Worm (Caenorhabditis elegans) whole organism, late embryonic: ENCODE results near the gene clec-187.

Source experiments
- F13H6.1 ChIP-seq: sonication (generic microtip); optimal IDR thresholded peaks from 2 replicates; lab custom pipeline; 2016; ENCODE audit warnings: missing genetic modification characterization, missing compliant biosample characterization
- K09A11.1 ChIP-seq: sonication (generic microtip); optimal IDR thresholded peaks from 2 replicates; lab custom pipeline; 2017; ENCODE audit warnings: antibody characterized with exemption, mild to moderate bottlenecking, missing genetic modification characterization, missing compliant biosample characterization; ENCODE audit not compliant: insufficient read depth
- T23F11.4 ChIP-seq: fragments of 200-800 bp; sonication (Bioruptor generic); optimal IDR thresholded peaks from 2 replicates; lab custom pipeline; 2018; ENCODE audit warnings: mild to moderate bottlenecking, missing genetic modification characterization, missing compliant biosample characterization
- Y22D7AL.16 ChIP-seq: sonication (generic microtip); optimal IDR thresholded peaks from 2 replicates; lab custom pipeline; 2016; ENCODE audit warnings: missing genetic modification characterization, missing compliant biosample characterization
- ceh-18 ChIP-seq: sonication (generic microtip); optimal IDR thresholded peaks from 2 replicates; lab custom pipeline; 2016; ENCODE audit warnings: missing genetic modification characterization, missing compliant biosample characterization
- ceh-2 ChIP-seq: sonication (generic microtip); optimal IDR thresholded peaks from 2 replicates; lab custom pipeline; 2016; ENCODE audit warnings: missing genotype, missing genetic modification characterization, missing compliant biosample characterization
- ceh-22 ChIP-seq: sonication (generic microtip); optimal IDR thresholded peaks from 2 replicates; lab custom pipeline; 2017; ENCODE audit warnings: missing biosample characterization, missing genetic modification characterization
- ceh-24 ChIP-seq: sonication (generic microtip); optimal IDR thresholded peaks from 2 replicates; lab custom pipeline; 2016; ENCODE audit warnings: mild to moderate bottlenecking, missing genetic modification characterization, missing compliant biosample characterization
- ceh-30 ChIP-seq: fragments of 150-350 bp; optimal IDR thresholded peaks from 2 replicates; lab custom pipeline; 2014; ENCODE audit warnings: missing biosample characterization, missing genetic modification characterization
- ceh-34 ChIP-seq: sonication (generic microtip); optimal IDR thresholded peaks from 2 replicates; lab custom pipeline; 2016; ENCODE audit warnings: mild to moderate bottlenecking, missing genetic modification characterization, missing compliant biosample characterization
- ceh-45 ChIP-seq: fragments of 200-800 bp; sonication (Bioruptor generic); IDR thresholded peaks from 2 replicates; pipeline ENCODE4 v1.3.6; 2022; ENCODE audit warnings: missing genetic modification reagents, missing genetic modification characterization, missing compliant biosample characterization
- ceh-48 ChIP-seq: sonication (generic microtip); optimal IDR thresholded peaks from 2 replicates; lab custom pipeline; 2016; ENCODE audit warnings: missing genetic modification characterization, inconsistent platforms, missing compliant biosample characterization
- ceh-6 ChIP-seq: fragments of 200-800 bp; sonication (Bioruptor generic); optimal IDR thresholded peaks from 2 replicates; lab custom pipeline; 2018; ENCODE audit warnings: mild to moderate bottlenecking, missing genetic modification characterization, missing compliant biosample characterization
- che-1 ChIP-seq: sonication (generic microtip); optimal IDR thresholded peaks from 2 replicates; lab custom pipeline; 2016; ENCODE audit warnings: mild to moderate bottlenecking, missing genetic modification characterization, missing compliant biosample characterization
- dmd-4 ChIP-seq: sonication (generic microtip); optimal IDR thresholded peaks from 2 replicates; lab custom pipeline; 2016; ENCODE audit warnings: borderline replicate concordance, missing genetic modification characterization, missing compliant biosample characterization
- elt-2 ChIP-seq: sonication (generic microtip); optimal IDR thresholded peaks from 2 replicates; lab custom pipeline; 2016; ENCODE audit warnings: missing genetic modification reagents, missing genetic modification characterization, missing compliant biosample characterization
- elt-4 ChIP-seq: sonication (generic microtip); optimal IDR thresholded peaks from 2 replicates; lab custom pipeline; 2016; ENCODE audit warnings: missing genetic modification characterization, missing compliant biosample characterization
- gmeb-2 ChIP-seq: sonication (generic microtip); optimal IDR thresholded peaks from 2 replicates; lab custom pipeline; 2016; ENCODE audit warnings: missing genetic modification characterization, inconsistent platforms, missing compliant biosample characterization
- hlh-13 ChIP-seq: fragments of 200-800 bp; sonication (Bioruptor generic); optimal IDR thresholded peaks from 2 replicates; lab custom pipeline; 2018; ENCODE audit warnings: mild to moderate bottlenecking, missing genetic modification characterization, missing compliant biosample characterization
- hlh-6 ChIP-seq: sonication (generic microtip); optimal IDR thresholded peaks from 2 replicates; lab custom pipeline; 2016; ENCODE audit warnings: missing genotype, missing genetic modification characterization, missing compliant biosample characterization
- nfya-1 ChIP-seq: sonication (generic microtip); optimal IDR thresholded peaks from 2 replicates; lab custom pipeline; 2017; ENCODE audit warnings: missing genetic modification characterization, mild to moderate bottlenecking, missing compliant biosample characterization, antibody characterized with exemption, moderate library complexity
- nhr-232 ChIP-seq: sonication (generic microtip); optimal IDR thresholded peaks from 2 replicates; lab custom pipeline; 2016; ENCODE audit warnings: missing genetic modification characterization, missing compliant biosample characterization
- pat-9 ChIP-seq: fragments of 200-800 bp; sonication (Bioruptor generic); optimal IDR thresholded peaks from 2 replicates; lab custom pipeline; 2018; ENCODE audit warnings: mild to moderate bottlenecking, missing genetic modification characterization, moderate library complexity, missing compliant biosample characterization
- pax-1 ChIP-seq: fragments of 150-350 bp; optimal IDR thresholded peaks from 2 replicates; lab custom pipeline; 2014; ENCODE audit warnings: missing biosample characterization, missing genetic modification characterization
- pha-4 ChIP-seq: fragments of 150-350 bp; optimal IDR thresholded peaks from 2 replicates; lab custom pipeline; 2018; ENCODE audit warnings: missing biosample characterization, missing genetic modification reagents, missing genetic modification characterization
- pqm-1 ChIP-seq: sonication (generic microtip); optimal IDR thresholded peaks from 2 replicates; lab custom pipeline; 2016; ENCODE audit warnings: missing genetic modification characterization, missing compliant biosample characterization
- ref-2 ChIP-seq: sonication (generic microtip); optimal IDR thresholded peaks from 2 replicates; lab custom pipeline; 2016; ENCODE audit warnings: missing genetic modification characterization, missing compliant biosample characterization
- rnt-1 ChIP-seq: sonication (generic microtip); optimal IDR thresholded peaks from 2 replicates; lab custom pipeline; 2016; ENCODE audit warnings: missing genetic modification characterization, missing compliant biosample characterization
- sdc-2 ChIP-seq: sonication (generic microtip); optimal IDR thresholded peaks from 2 replicates; lab custom pipeline; 2016; ENCODE audit warnings: missing genotype, missing genetic modification characterization, missing compliant biosample characterization
- syd-9 ChIP-seq: sonication (generic microtip); optimal IDR thresholded peaks from 2 replicates; lab custom pipeline; 2016; ENCODE audit warnings: mild to moderate bottlenecking, missing genetic modification characterization, moderate library complexity, missing compliant biosample characterization
- tbx-2 ChIP-seq: sonication (generic microtip); optimal IDR thresholded peaks from 2 replicates; lab custom pipeline; 2016; ENCODE audit warnings: missing genetic modification characterization, missing compliant biosample characterization
- tbx-7 ChIP-seq: sonication (generic microtip); optimal IDR thresholded peaks from 2 replicates; lab custom pipeline; 2016; ENCODE audit warnings: missing genotype, missing genetic modification characterization, missing compliant biosample characterization
- ttx-3 ChIP-seq: sonication (generic microtip); optimal IDR thresholded peaks from 2 replicates; lab custom pipeline; 2016; ENCODE audit warnings: missing genetic modification reagents, missing genetic modification characterization, missing compliant biosample characterization
- unc-3 ChIP-seq, 2 experiments: fragments of 200-800 bp in 1 of 2; sonication (Bioruptor generic) in 1 of 2; sonication (generic microtip) in 1 of 2; conservative IDR thresholded peaks in 1 of 2; optimal IDR thresholded peaks in 1 of 2; 2 replicates each; pipeline versions ENCODE4 v1.3.6 to Lab custom; 2016 to 2022; ENCODE audit warnings: missing compliant biosample characterization in 2 of 2, missing genetic modification characterization in 2 of 2, missing genetic modification reagents in 1 of 2
- unc-42 ChIP-seq: sonication (generic microtip); optimal IDR thresholded peaks from 2 replicates; lab custom pipeline; 2016; ENCODE audit warnings: missing genotype, missing genetic modification characterization, missing compliant biosample characterization
- unc-55 ChIP-seq: sonication (generic microtip); optimal IDR thresholded peaks from 2 replicates; lab custom pipeline; 2017; ENCODE audit warnings: missing biosample characterization, missing genetic modification reagents, missing genetic modification characterization
- zip-5 ChIP-seq: sonication (generic microtip); optimal IDR thresholded peaks from 2 replicates; lab custom pipeline; 2016; ENCODE audit warnings: missing genetic modification characterization, missing compliant biosample characterization
- ztf-16 ChIP-seq: sonication (generic microtip); optimal IDR thresholded peaks from 2 replicates; lab custom pipeline; 2017; ENCODE audit warnings: missing genetic modification characterization, missing compliant biosample characterization

clec-187 gene

ce11 chrIV:12897146-12897545, 25.9 kb upstream of the clec-187 start:
- no peak for TF ChIP-seq hlh-6
- no peak for TF ChIP-seq ceh-22 (tag; lab: Kevin White, UChicago)
- TF ChIP-seq ceh-48 (tag; lab: Kevin White, UChicago): no peak
- no peak for TF ChIP-seq pax-1 (tag; lab: Kevin White, UChicago)
- TF ChIP-seq ceh-45 (GFP tag; lab: Robert Waterston, UW): no peak
- TF ChIP-seq elt-2: no peak
- TF ChIP-seq unc-42 (tag; lab: Kevin White, UChicago): no peak

ce11 chrIV:12896371-12896882, 25.1 kb upstream of the clec-187 start, which contains the start of gene K08D8.7:
TSS of gene K08D8.7 (plus strand) at chrIV:12896832.
- TF ChIP-seq ceh-22 (tag; lab: Kevin White, UChicago) (no peak), syd-9 (tag; lab: Kevin White, UChicago) (no peak), ttx-3 (tag; lab: Kevin White, UChicago) (no peak), ztf-16 (tag; lab: Kevin White, UChicago) (no peak), tbx-2 (no peak), pqm-1 (no peak), nhr-232 (no peak), unc-3 (GFP tag; conservative IDR thresholded peaks at IDR 0.05; lab: Robert Waterston, UW) (no peak), unc-3 (tag; optimal IDR thresholded peaks at IDR 0.05; lab: Kevin White, UChicago) (no peak), sdc-2 (tag; lab: Kevin White, UChicago) (no peak), nfya-1 (tag; lab: Kevin White, UChicago) (no peak)

- no peak for TF ChIP-seq pha-4 (tag; lab: Kevin White, UChicago)
- no peak for TF ChIP-seq unc-42 (tag; lab: Kevin White, UChicago)
- no peak for TF ChIP-seq ref-2 (tag; lab: Kevin White, UChicago)
- no peak for TF ChIP-seq ceh-2 (tag; lab: Kevin White, UChicago)
- TF ChIP-seq ceh-6 (GFP tag; lab: Kevin White, UChicago): no peak
- no peak for TF ChIP-seq gmeb-2 (tag; lab: Kevin White, UChicago)
Measured at ce11 chrIV:12894996-12895395, 23.7 kb upstream of the clec-187 start, which contains the start of gene K08D8.11. TSS of gene K08D8.11 (plus strand) at chrIV:12895296.

- TF ChIP-seq ref-2 (tag; lab: Kevin White, UChicago) (no peak), sdc-2 (tag; lab: Kevin White, UChicago) (no peak), rnt-1 (tag; lab: Kevin White, UChicago) (no peak), F13H6.1 (tag; lab: Kevin White, UChicago) (no peak), dmd-4 (tag; lab: Kevin White, UChicago) (no peak), ceh-30 (tag; lab: Kevin White, UChicago) (no peak), pha-4 (tag; lab: Kevin White, UChicago) (no peak), pat-9 (tag; lab: Kevin White, UChicago) (no peak), tbx-7 (tag; lab: Kevin White, UChicago) (no peak), elt-4 (no peak), ceh-24 (tag; lab: Kevin White, UChicago) (no peak), che-1 (no peak), ceh-34 (no peak), unc-55 (no peak), Y22D7AL.16 (tag; lab: Kevin White, UChicago) (no peak), T23F11.4 (GFP tag; lab: Kevin White, UChicago) (no peak), ceh-18 (tag; lab: Kevin White, UChicago) (no peak), zip-5 (tag; lab: Kevin White, UChicago) (no peak), hlh-13 (GFP tag; lab: Kevin White, UChicago) (no peak), K09A11.1 (tag; lab: Kevin White, UChicago) (no peak)
- TF ChIP-seq, all 69 proteins: peak for 0
Measured at ce11 chrIV:12893166-12893565, 21.9 kb upstream of the clec-187 start, which contains the start of gene K08D8.12. TSS of gene K08D8.12 (plus strand) at chrIV:12893466.
